Fruit fly (Drosophila melanogaster) whole organism, embryonic: ENCODE data around the gene GNBP2.

Source experiments
- B-H1 ChIP-seq: fragments of 200-800 bp; sonication (Bioruptor generic); IDR thresholded peaks from 3 replicates; pipeline ENCODE4 v1.3.6; 2022; ENCODE audit warnings: missing biosample characterization, missing genetic modification characterization
- Bgb ChIP-seq: fragments of 200-800 bp; sonication (Bioruptor generic); IDR thresholded peaks from 2 replicates; pipeline ENCODE4 v1.3.6; 2022; ENCODE audit warnings: missing biosample characterization, missing genetic modification characterization; ENCODE audit not compliant: partially characterized antibody
- CG11093 ChIP-seq: fragments of 200-800 bp; sonication (Bioruptor generic); IDR thresholded peaks from 3 replicates; pipeline ENCODE4 v1.3.6; 2022; ENCODE audit warnings: missing biosample characterization, missing genetic modification characterization
- CG11560 ChIP-seq: fragments of 200-800 bp; sonication (Bioruptor generic); IDR thresholded peaks from 3 replicates; pipeline ENCODE4 v1.3.6; 2022; ENCODE audit warnings: missing biosample characterization, missing genetic modification characterization
- CG12219 ChIP-seq: fragments of 200-800 bp; sonication (Bioruptor generic); optimal IDR thresholded peaks from 3 replicates; lab custom pipeline; 2018; ENCODE audit warnings: missing biosample characterization, mild to moderate bottlenecking, missing genetic modification characterization
- CG1233 ChIP-seq: fragments of 200-800 bp; sonication (Bioruptor generic); optimal IDR thresholded peaks from 4 replicates; lab custom pipeline; 2018; ENCODE audit warnings: missing biosample characterization, mild to moderate bottlenecking, missing genetic modification characterization
- CG16813 ChIP-seq: fragments of 200-800 bp; sonication (Bioruptor generic); IDR thresholded peaks from 3 replicates; pipeline ENCODE4 v1.3.6; 2022; ENCODE audit warnings: missing biosample characterization, missing genetic modification characterization; ENCODE audit not compliant: partially characterized antibody
- CG16815 ChIP-seq: fragments of 200-800 bp; sonication (Bioruptor generic); optimal IDR thresholded peaks from 3 replicates; lab custom pipeline; 2017; ENCODE audit warnings: missing biosample characterization, mild to moderate bottlenecking, missing genetic modification characterization
- CG18619 ChIP-seq: fragments of 200-800 bp; sonication (Bioruptor generic); optimal IDR thresholded peaks from 3 replicates; lab custom pipeline; 2017; ENCODE audit warnings: missing biosample characterization, mild to moderate bottlenecking, missing genetic modification characterization
- CG2120 ChIP-seq: fragments of 200-800 bp; sonication (Bioruptor generic); optimal IDR thresholded peaks from 3 replicates; lab custom pipeline; 2016; ENCODE audit warnings: missing biosample characterization, missing genetic modification characterization
- CG2199 ChIP-seq: fragments of 200-800 bp; sonication (Bioruptor generic); IDR thresholded peaks from 3 replicates; pipeline ENCODE4 v1.3.6; 2022; ENCODE audit warnings: missing biosample characterization, missing genetic modification characterization
- CG30431 ChIP-seq: fragments of 200-800 bp; sonication (Bioruptor generic); optimal IDR thresholded peaks from 2 replicates; lab custom pipeline; 2017; ENCODE audit warnings: missing biosample characterization, missing genetic modification characterization
- CG33557 ChIP-seq: fragments of 200-800 bp; sonication (Bioruptor generic); optimal IDR thresholded peaks from 2 replicates; lab custom pipeline; 2019; ENCODE audit warnings: missing biosample characterization, mild to moderate bottlenecking, missing genetic modification characterization, moderate library complexity
- CG3847 ChIP-seq: fragments of 200-800 bp; sonication (Bioruptor generic); IDR thresholded peaks from 2 replicates; pipeline ENCODE4 v1.3.6; 2022; ENCODE audit warnings: missing biosample characterization, missing genetic modification characterization
- CG4404 ChIP-seq: fragments of 200-800 bp; sonication (Bioruptor generic); IDR thresholded peaks from 2 replicates; pipeline ENCODE4 v1.3.6; 2022; ENCODE audit warnings: missing biosample characterization, missing genetic modification characterization
- CG6854 ChIP-seq: fragments of 200-800 bp; sonication (Bioruptor generic); optimal IDR thresholded peaks from 3 replicates; lab custom pipeline; 2017; ENCODE audit warnings: missing biosample characterization, mild to moderate bottlenecking, missing genetic modification characterization
- CG7987 ChIP-seq: fragments of 200-800 bp; sonication (Bioruptor generic); optimal IDR thresholded peaks from 2 replicates; lab custom pipeline; 2018; ENCODE audit warnings: missing biosample characterization, mild to moderate bottlenecking, missing genetic modification characterization, moderate library complexity
- CG8765 ChIP-seq: fragments of 200-800 bp; sonication (Bioruptor generic); IDR thresholded peaks from 2 replicates; pipeline ENCODE4 v1.3.6; 2022; ENCODE audit warnings: missing biosample characterization, missing genetic modification characterization
- CG8944 ChIP-seq: fragments of 200-800 bp; sonication (Bioruptor generic); optimal IDR thresholded peaks from 3 replicates; lab custom pipeline; 2016; ENCODE audit warnings: missing biosample characterization, missing genetic modification characterization
- Dip2 ChIP-seq: fragments of 200-800 bp; sonication (Bioruptor generic); IDR thresholded peaks from 2 replicates; pipeline ENCODE4 v1.3.6; 2022; ENCODE audit warnings: missing biosample characterization, missing genetic modification characterization
- E2f2 ChIP-seq: fragments of 200-800 bp; sonication (Bioruptor generic); IDR thresholded peaks from 2 replicates; pipeline ENCODE4 v1.3.6; 2022; ENCODE audit warnings: missing biosample characterization, missing genetic modification characterization
- Hr3 ChIP-seq: fragments of 200-800 bp; sonication (Bioruptor generic); optimal IDR thresholded peaks from 3 replicates; lab custom pipeline; 2016; ENCODE audit warnings: missing biosample characterization, missing genetic modification characterization
- Hr78 ChIP-seq, 2 experiments: fragments of 200-800 bp in 1 of 2; fragments of >200 bp in 1 of 2; sonication (Bioruptor generic) in 1 of 2; optimal IDR thresholded peaks; 2 replicates each; lab custom pipeline; 2017 to 2019; ENCODE audit warnings: missing biosample characterization in 2 of 2, missing genetic modification characterization in 2 of 2, mild to moderate bottlenecking in 1 of 2, moderate library complexity in 1 of 2
- Lpt ChIP-seq: fragments of >200 bp; optimal IDR thresholded peaks from 2 replicates; lab custom pipeline; 2018; ENCODE audit warnings: missing biosample characterization, missing genetic modification characterization
- MBD-R2 ChIP-seq: fragments of 200-800 bp; sonication (Bioruptor generic); IDR thresholded peaks from 2 replicates; pipeline ENCODE4 v1.3.6; 2022; ENCODE audit warnings: missing biosample characterization, missing genetic modification characterization
- MTF-1 ChIP-seq: fragments of 200-800 bp; sonication (Bioruptor generic); optimal IDR thresholded peaks from 2 replicates; lab custom pipeline; 2018; ENCODE audit warnings: missing biosample characterization, mild to moderate bottlenecking, missing genetic modification characterization, borderline replicate concordance
- Meics ChIP-seq: fragments of 200-800 bp; sonication (Bioruptor generic); optimal IDR thresholded peaks from 2 replicates; lab custom pipeline; 2017; ENCODE audit warnings: missing biosample characterization, mild to moderate bottlenecking, missing genetic modification characterization
- NC2β ChIP-seq: fragments of 200-800 bp; sonication (Bioruptor generic); optimal IDR thresholded peaks from 2 replicates; lab custom pipeline; 2016; ENCODE audit warnings: missing biosample characterization, missing genetic modification characterization
- Sry-β ChIP-seq: fragments of 200-800 bp; sonication (Bioruptor generic); optimal IDR thresholded peaks from 2 replicates; lab custom pipeline; 2018; ENCODE audit warnings: missing biosample characterization, mild to moderate bottlenecking, missing genetic modification characterization, moderate library complexity
- Sry-δ ChIP-seq: fragments of 200-800 bp; sonication (Bioruptor generic); optimal IDR thresholded peaks from 2 replicates; lab custom pipeline; 2016; ENCODE audit warnings: missing biosample characterization, missing genetic modification characterization
- Xbp1 ChIP-seq: fragments of 200-800 bp; sonication (Bioruptor generic); optimal IDR thresholded peaks from 3 replicates; lab custom pipeline; 2016; ENCODE audit warnings: missing biosample characterization, mild to moderate bottlenecking, missing genetic modification characterization
- Xrp1 ChIP-seq: fragments of 200-800 bp; sonication (Bioruptor generic); IDR thresholded peaks from 2 replicates; pipeline ENCODE4 v1.3.6; 2022; ENCODE audit warnings: missing biosample characterization, missing genetic modification characterization
- YL-1 ChIP-seq: fragments of 200-800 bp; sonication (Bioruptor generic); optimal IDR thresholded peaks from 3 replicates; lab custom pipeline; 2017; ENCODE audit warnings: missing biosample characterization, mild to moderate bottlenecking, missing genetic modification characterization
- al ChIP-seq: fragments of 200-800 bp; sonication (Bioruptor generic); IDR thresholded peaks from 2 replicates; pipeline ENCODE4 v1.3.6; 2022; ENCODE audit warnings: missing biosample characterization, missing genetic modification characterization
- ara ChIP-seq: fragments of 200-800 bp; sonication (Bioruptor generic); IDR thresholded peaks from 2 replicates; pipeline ENCODE4 v1.3.6; 2022; ENCODE audit warnings: missing biosample characterization, missing genetic modification characterization
- cato ChIP-seq: fragments of 200-800 bp; sonication (Bioruptor generic); optimal IDR thresholded peaks from 2 replicates; lab custom pipeline; 2016; ENCODE audit warnings: missing biosample characterization, missing genetic modification characterization, borderline replicate concordance
- chinmo ChIP-seq: fragments of 200-800 bp; sonication (Bioruptor generic); IDR thresholded peaks from 4 replicates; pipeline ENCODE4 v1.3.6; 2022; ENCODE audit warnings: missing biosample characterization, missing genetic modification characterization; ENCODE audit not compliant: partially characterized antibody
- dan ChIP-seq: fragments of 200-800 bp; sonication (Bioruptor generic); IDR thresholded peaks from 2 replicates; pipeline ENCODE4 v1.3.6; 2022; ENCODE audit warnings: missing biosample characterization, missing genetic modification characterization
- ewg ChIP-seq: fragments of 200-800 bp; sonication (Bioruptor generic); optimal IDR thresholded peaks from 3 replicates; lab custom pipeline; 2017; ENCODE audit warnings: mild to moderate bottlenecking, missing biosample characterization, missing genetic modification reagents, missing genetic modification characterization
- eyg ChIP-seq: fragments of 200-800 bp; sonication (Bioruptor generic); optimal IDR thresholded peaks from 3 replicates; lab custom pipeline; 2016; ENCODE audit warnings: missing biosample characterization, missing genetic modification characterization
- jigr1 ChIP-seq: fragments of 200-800 bp; sonication (Bioruptor generic); IDR thresholded peaks from 3 replicates; pipeline ENCODE4 v1.3.6; 2022; ENCODE audit warnings: missing biosample characterization, missing genetic modification characterization
- repo ChIP-seq: fragments of 200-800 bp; sonication (Bioruptor generic); optimal IDR thresholded peaks from 2 replicates; lab custom pipeline; 2016; ENCODE audit warnings: missing biosample characterization, missing genetic modification characterization
- sim ChIP-seq: fragments of 200-800 bp; sonication (Bioruptor generic); IDR thresholded peaks from 2 replicates; pipeline ENCODE4 v1.3.6; 2022; ENCODE audit warnings: missing biosample characterization, missing genetic modification characterization
- slbo ChIP-seq: fragments of 200-800 bp; sonication (Bioruptor generic); IDR thresholded peaks from 2 replicates; pipeline ENCODE4 v1.3.6; 2022; ENCODE audit warnings: missing biosample characterization, missing genetic modification characterization
- sob ChIP-seq: fragments of 200-800 bp; sonication (Bioruptor generic); IDR thresholded peaks from 2 replicates; pipeline ENCODE4 v1.3.6; 2022; ENCODE audit warnings: missing biosample characterization, missing genetic modification characterization
- tap ChIP-seq: fragments of 200-800 bp; optimal IDR thresholded peaks from 3 replicates; lab custom pipeline; 2019; ENCODE audit warnings: missing biosample characterization, mild to moderate bottlenecking, missing genetic modification characterization, moderate library complexity
- tin ChIP-seq: fragments of 200-800 bp; sonication (Bioruptor generic); optimal IDR thresholded peaks from 3 replicates; lab custom pipeline; 2016; ENCODE audit warnings: missing biosample characterization, missing genetic modification characterization
- unpg ChIP-seq: fragments of 200-800 bp; sonication (Bioruptor generic); optimal IDR thresholded peaks from 3 replicates; lab custom pipeline; 2018; ENCODE audit warnings: missing biosample characterization, mild to moderate bottlenecking, missing genetic modification characterization, moderate library complexity
- wor ChIP-seq: fragments of 200-800 bp; sonication (Bioruptor generic); IDR thresholded peaks from 2 replicates; pipeline ENCODE4 v1.3.6; 2022; ENCODE audit warnings: missing biosample characterization, missing genetic modification characterization

Gene GNBP2

dm6 chr3L:18640584-18641527 is 34.4 kb downstream of the GNBP2 start (continued):
- TF ChIP-seq sob (GFP tag; lab: Robert Waterston, UW), result peak; percentile 99
- TF ChIP-seq MBD-R2 (GFP tag; lab: Robert Waterston, UW), result peak; percentile 98
- TF ChIP-seq CG1233 (GFP tag; lab: Kevin White, UChicago), result peak; percentile 77
- peak; percentile 64; the same call in 1 of the 2 replicates for TF ChIP-seq Dip2 (GFP tag; lab: Robert Waterston, UW)
- TF ChIP-seq CG16815 (GFP tag; lab: Kevin White, UChicago), result peak; percentile 87
- TF ChIP-seq chinmo (GFP tag; lab: Robert Waterston, UW), result no peak
- peak; percentile 89 for TF ChIP-seq eyg (GFP tag; lab: Kevin White, UChicago)
- peak; percentile 92 for TF ChIP-seq CG11093 (GFP tag; lab: Robert Waterston, UW)
- peak; percentile 90 for TF ChIP-seq Hr3
- TF ChIP-seq Xrp1 (GFP tag; lab: Robert Waterston, UW), result peak; percentile 95
- TF ChIP-seq CG8944 (GFP tag; lab: Kevin White, UChicago), result peak; percentile 91
- peak; percentile 92 for TF ChIP-seq CG11560 (tag; lab: Robert Waterston, UW)
- TF ChIP-seq NC2β, result peak; percentile 87
- peak; percentile 82 for TF ChIP-seq CG30431 (GFP tag; lab: Kevin White, UChicago)
- peak; percentile 90 for TF ChIP-seq CG6854 (GFP tag; lab: Kevin White, UChicago)
- TF ChIP-seq tin (GFP tag; lab: Kevin White, UChicago), result peak; percentile 91
- peak; percentile 99 for TF ChIP-seq CG2120 (GFP tag; lab: Kevin White, UChicago)
- TF ChIP-seq ewg, result peak; percentile 86
- peak; percentile 76 for TF ChIP-seq tap
- peak; percentile 98 for TF ChIP-seq al
- TF ChIP-seq B-H1, result peak; percentile 97
- TF ChIP-seq ara (GFP tag; lab: Robert Waterston, UW), result peak; percentile 95
- peak; percentile 66 for TF ChIP-seq Sry-δ (GFP tag; lab: Kevin White, UChicago)
- TF ChIP-seq CG16813 (GFP tag; lab: Robert Waterston, UW), result no peak
- TF ChIP-seq YL-1 (GFP tag; lab: Kevin White, UChicago), result peak; percentile 21
- TF ChIP-seq wor, result peak; percentile 91
- TF ChIP-seq CG2199 (GFP tag; lab: Robert Waterston, UW), result peak; percentile 95
- peak; percentile 98 for TF ChIP-seq CG3847 (GFP tag; lab: Robert Waterston, UW)
- TF ChIP-seq Meics (GFP tag; lab: Kevin White, UChicago), result peak; percentile 93
- TF ChIP-seq CG4404 (GFP tag; lab: Robert Waterston, UW), result peak; percentile 93
- peak; percentile 27 for TF ChIP-seq CG33557 (GFP tag; lab: Kevin White, UChicago)
- TF ChIP-seq CG8765 (GFP tag; lab: Robert Waterston, UW), result peak; percentile 95
- TF ChIP-seq E2f2, result peak; percentile 79
- peak; percentile 92 for TF ChIP-seq CG12219 (GFP tag; lab: Kevin White, UChicago)
- TF ChIP-seq Hr78 (GFP tag; optimal IDR thresholded peaks at IDR 0.05; lab: Kevin White, UChicago), result peak in 1 of 2 experiments; percentile 86
- peak; percentile 93 for TF ChIP-seq unpg
- peak; percentile 89 for TF ChIP-seq jigr1 (GFP tag; lab: Robert Waterston, UW)
- peak; percentile 92 for TF ChIP-seq sim (GFP tag; lab: Robert Waterston, UW)
- TF ChIP-seq CG7987 (GFP tag; lab: Kevin White, UChicago), result peak; percentile 65
- peak; percentile 74 for TF ChIP-seq cato
- peak; percentile 85 for TF ChIP-seq CG18619 (GFP tag; lab: Kevin White, UChicago)
- peak; percentile 91 for TF ChIP-seq repo (GFP tag; lab: Kevin White, UChicago)
- TF ChIP-seq MTF-1 (GFP tag; lab: Kevin White, UChicago), result peak; percentile 72
- peak; percentile 83 for TF ChIP-seq dan
- peak; percentile 99 for TF ChIP-seq slbo (GFP tag; lab: Robert Waterston, UW)
- peak; percentile 10 for TF ChIP-seq Sry-β (GFP tag; lab: Kevin White, UChicago)
- TF ChIP-seq Xbp1 (GFP tag; lab: Kevin White, UChicago), result peak; percentile 95
- peak; percentile 48; the same call in 1 of the 2 replicates for TF ChIP-seq Bgb (GFP tag; lab: Robert Waterston, UW)
- TF ChIP-seq Lpt (GFP tag; lab: Kevin White, UChicago), result no peak
